Fruit fly (Drosophila melanogaster): ENCODE results near the gene Kap-alpha3.

Kap-alpha3 gene

DNA sequence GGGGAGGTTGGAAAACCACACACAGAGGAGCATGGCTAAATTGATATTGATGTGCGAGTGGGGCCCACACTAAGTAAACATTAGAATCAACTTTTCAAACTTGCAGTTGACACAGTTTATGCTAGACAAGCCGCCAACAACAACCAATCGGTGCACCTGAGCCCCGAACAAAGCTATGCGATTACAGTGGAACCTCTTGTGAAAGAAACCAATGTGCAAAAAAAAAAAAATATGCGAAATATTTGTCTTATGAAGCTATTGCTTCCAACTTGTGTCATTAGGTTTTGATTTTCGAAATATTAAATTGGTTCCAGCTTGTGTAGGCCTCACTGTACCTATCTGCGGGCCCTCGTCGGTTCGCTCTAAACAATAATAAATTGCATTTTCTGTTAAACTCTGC, 40.8 kb upstream of the Kap-alpha3 start (continued):
- TF ChIP-seq dmrt11E (tag; optimal IDR thresholded peaks at IDR 0.05) (peak; percentile 66), row (GFP tag; IDR thresholded peaks at IDR 0.05) (peak; percentile 82), caup (GFP tag; optimal IDR thresholded peaks at IDR 0.05; ENCODE audit: severe bottlenecking) (peak; percentile 45), sisA (GFP tag; IDR thresholded peaks at IDR 0.05) (peak; percentile 86), pita (GFP tag; optimal IDR thresholded peaks at IDR 0.05) (no peak), Bdp1 (GFP tag; optimal IDR thresholded peaks at IDR 0.05) (peak; percentile 34), CG10267 (tag; optimal IDR thresholded peaks at IDR 0.05) (peak; percentile 45), Gsc (GFP tag; IDR thresholded peaks at IDR 0.05) (peak; percentile 64), usp (GFP tag; optimal IDR thresholded peaks at IDR 0.05) (no peak), CG8388 (GFP tag; optimal IDR thresholded peaks at IDR 0.05) (peak; percentile 73), CG9932 (GFP tag; IDR thresholded peaks at IDR 0.05) (peak; percentile 44; the same call in 1 of the 2 replicates), Elba2 (GFP tag; optimal IDR thresholded peaks at IDR 0.05) (peak; percentile 21), kni (GFP tag; optimal IDR thresholded peaks at IDR 0.05) (peak; percentile 30), Vsx1 (GFP tag; optimal IDR thresholded peaks at IDR 0.05) (no peak), CG9797 (GFP tag; optimal IDR thresholded peaks at IDR 0.05) (no peak), CG13123 (GFP tag; optimal IDR thresholded peaks at IDR 0.05) (peak; percentile 6), B-H1 (GFP tag; IDR thresholded peaks at IDR 0.05) (peak; percentile 61), CG4854 (GFP tag; optimal IDR thresholded peaks at IDR 0.05) (no peak), CG6813 (GFP tag; optimal IDR thresholded peaks at IDR 0.05) (peak; percentile 54), CG30020 (tag; optimal IDR thresholded peaks at IDR 0.05) (no peak), gfzf (GFP tag; optimal IDR thresholded peaks at IDR 0.05) (no peak), Antp (GFP tag; optimal IDR thresholded peaks at IDR 0.05) (peak; percentile 75), CG4707 (GFP tag; optimal IDR thresholded peaks at IDR 0.05) (peak; percentile 48), NFAT (GFP tag; IDR thresholded peaks at IDR 0.05) (peak; percentile 53), CG31365 (tag; optimal IDR thresholded peaks at IDR 0.05) (peak; percentile 27), CG3995 (GFP tag; optimal IDR thresholded peaks at IDR 0.05) (no peak), Bteb2 (GFP tag; optimal IDR thresholded peaks at IDR 0.05) (peak; percentile 33), exex (tag; optimal IDR thresholded peaks at IDR 0.05) (no peak), luna (GFP tag; optimal IDR thresholded peaks at IDR 0.05) (no peak), Ptx1 (GFP tag; IDR thresholded peaks at IDR 0.05) (peak; percentile 83), tgo (GFP tag; IDR thresholded peaks at IDR 0.05) (peak; percentile 84), pzg (GFP tag; optimal IDR thresholded peaks at IDR 0.05) (no peak), CG12236 (GFP tag; optimal IDR thresholded peaks at IDR 0.05) (no peak), cas (GFP tag; IDR thresholded peaks at IDR 0.05) (0 out of 2 replicates have a peak, but pooled peaks have one; percentile 24), CG12219 (GFP tag; optimal IDR thresholded peaks at IDR 0.05) (peak; percentile 69), salm (tag; optimal IDR thresholded peaks at IDR 0.05) (peak; percentile 31), CG2889 (GFP tag; IDR thresholded peaks at IDR 0.05) (peak; percentile 70; the same call in 2 of the 3 replicates), CG17829 (tag; optimal IDR thresholded peaks at IDR 0.05) (peak; percentile 65), sens-2 (GFP tag; IDR thresholded peaks at IDR 0.05) (peak; percentile 84), CG32767 (GFP tag; IDR thresholded peaks at IDR 0.05) (peak; percentile 76), bsh (GFP tag; optimal IDR thresholded peaks at IDR 0.05) (peak in 1 of 2 experiments; percentile 87), CG34422 (GFP tag; IDR thresholded peaks at IDR 0.05) (peak; percentile 85), gcm2 (GFP tag; optimal IDR thresholded peaks at IDR 0.05) (peak; percentile 69), Drgx (GFP tag; IDR thresholded peaks at IDR 0.05) (peak; percentile 92), CG8924 (tag; optimal IDR thresholded peaks at IDR 0.05) (peak; percentile 54), Chrac-16 (GFP tag; optimal IDR thresholded peaks at IDR 0.05) (peak; percentile 69), Lim3 (GFP tag; IDR thresholded peaks at IDR 0.05) (peak; percentile 20; the same call in 1 of the 2 replicates), CG7745 (tag; optimal IDR thresholded peaks at IDR 0.05) (no peak), D19B (GFP tag; optimal IDR thresholded peaks at IDR 0.05) (peak; percentile 28), emc (GFP tag; optimal IDR thresholded peaks at IDR 0.05) (peak; percentile 29), Hr3 (GFP tag; optimal IDR thresholded peaks at IDR 0.05) (peak; percentile 46)

Measured in whole organism, embryonic.